Fruit fly (Drosophila melanogaster) whole organism, embryonic: ENCODE data around the gene CG46467.
A peak's percentile ranks its signal among the peaks of the same experiment; 100 is the strongest.

ENCODE experiments used
- Asciz ChIP-seq: fragments of 200-800 bp; sonication (Bioruptor generic); optimal IDR thresholded peaks from 2 replicates; lab custom pipeline; 2017; ENCODE audit warnings: missing biosample characterization, mild to moderate bottlenecking, missing genetic modification characterization, missing genetic modification reagents
- Atf-2 ChIP-seq: fragments of 200-800 bp; sonication (Bioruptor generic); optimal IDR thresholded peaks from 2 replicates; lab custom pipeline; 2016; ENCODE audit warnings: missing biosample characterization, missing genetic modification characterization
- Bgb ChIP-seq: fragments of 200-800 bp; sonication (Bioruptor generic); IDR thresholded peaks from 2 replicates; pipeline ENCODE4 v1.3.6; 2022; ENCODE audit warnings: missing biosample characterization, missing genetic modification characterization; ENCODE audit not compliant: partially characterized antibody
- Blimp-1 ChIP-seq: fragments of 200-800 bp; sonication (Bioruptor generic); optimal IDR thresholded peaks from 3 replicates; lab custom pipeline; 2018; ENCODE audit warnings: missing biosample characterization, missing genetic modification characterization, mild to moderate bottlenecking, moderate library complexity, missing genetic modification reagents
- CG10267 ChIP-seq: fragments of 200-800 bp; sonication (Bioruptor generic); optimal IDR thresholded peaks from 2 replicates; lab custom pipeline; 2018; ENCODE audit warnings: missing biosample characterization, mild to moderate bottlenecking, missing genetic modification characterization, moderate library complexity
- CG10462 ChIP-seq: fragments of 200-800 bp; sonication (Bioruptor generic); optimal IDR thresholded peaks from 2 replicates; lab custom pipeline; 2016; ENCODE audit warnings: missing biosample characterization, missing genetic modification characterization
- CG10543 ChIP-seq: fragments of 200-800 bp; sonication (Bioruptor generic); optimal IDR thresholded peaks from 3 replicates; lab custom pipeline; 2017; ENCODE audit warnings: missing biosample characterization, mild to moderate bottlenecking, missing genetic modification characterization, moderate library complexity
- CG10654 ChIP-seq: fragments of 200-800 bp; sonication (Bioruptor generic); optimal IDR thresholded peaks from 2 replicates; lab custom pipeline; 2016; ENCODE audit warnings: missing biosample characterization, missing genetic modification characterization
- CG10959 ChIP-seq: fragments of 200-800 bp; sonication (Bioruptor generic); IDR thresholded peaks from 2 replicates; pipeline ENCODE4 v1.3.6; 2022; ENCODE audit warnings: missing biosample characterization, missing genetic modification characterization
- CG13296 ChIP-seq: fragments of 200-800 bp; sonication (Bioruptor generic); optimal IDR thresholded peaks from 3 replicates; lab custom pipeline; 2018; ENCODE audit warnings: missing biosample characterization, mild to moderate bottlenecking, missing genetic modification characterization
- CG14667 ChIP-seq: fragments of 200-800 bp; sonication (Bioruptor generic); IDR thresholded peaks from 2 replicates; pipeline ENCODE4 v1.3.6; 2022; ENCODE audit warnings: missing biosample characterization, missing genetic modification characterization
- CG1647 ChIP-seq: fragments of 200-800 bp; sonication (Bioruptor generic); optimal IDR thresholded peaks from 3 replicates; lab custom pipeline; 2016; ENCODE audit warnings: missing biosample characterization, missing genetic modification characterization
- CG17328 ChIP-seq: fragments of 200-800 bp; sonication (Bioruptor generic); IDR thresholded peaks from 2 replicates; pipeline ENCODE4 v1.3.6; 2022; ENCODE audit warnings: missing biosample characterization, missing genetic modification characterization
- CG17385 ChIP-seq: fragments of 200-800 bp; sonication (Bioruptor generic); optimal IDR thresholded peaks from 3 replicates; lab custom pipeline; 2018; ENCODE audit warnings: missing biosample characterization, mild to moderate bottlenecking, missing genetic modification characterization
- CG17802 ChIP-seq: fragments of 200-800 bp; sonication (Bioruptor generic); optimal IDR thresholded peaks from 2 replicates; lab custom pipeline; 2018; ENCODE audit warnings: missing biosample characterization, mild to moderate bottlenecking, missing genetic modification characterization, moderate library complexity
- CG18619 ChIP-seq: fragments of 200-800 bp; sonication (Bioruptor generic); optimal IDR thresholded peaks from 3 replicates; lab custom pipeline; 2017; ENCODE audit warnings: missing biosample characterization, mild to moderate bottlenecking, missing genetic modification characterization
- CG2199 ChIP-seq: fragments of 200-800 bp; sonication (Bioruptor generic); IDR thresholded peaks from 3 replicates; pipeline ENCODE4 v1.3.6; 2022; ENCODE audit warnings: missing biosample characterization, missing genetic modification characterization
- CG2889 ChIP-seq: fragments of 200-800 bp; sonication (Bioruptor generic); IDR thresholded peaks from 3 replicates; pipeline ENCODE4 v1.3.6; 2022; ENCODE audit warnings: missing biosample characterization, missing genetic modification characterization
- CG31224 ChIP-seq: fragments of 200-800 bp; sonication (Bioruptor generic); IDR thresholded peaks from 2 replicates; pipeline ENCODE4 v1.3.6; 2022; ENCODE audit warnings: missing biosample characterization, missing genetic modification characterization
- CG33557 ChIP-seq: fragments of 200-800 bp; sonication (Bioruptor generic); optimal IDR thresholded peaks from 2 replicates; lab custom pipeline; 2019; ENCODE audit warnings: missing biosample characterization, mild to moderate bottlenecking, missing genetic modification characterization, moderate library complexity
- CG3407 ChIP-seq: fragments of 200-800 bp; sonication (Bioruptor generic); optimal IDR thresholded peaks from 2 replicates; lab custom pipeline; 2018; ENCODE audit warnings: missing biosample characterization, mild to moderate bottlenecking, missing genetic modification characterization
- CG4730 ChIP-seq: fragments of 200-800 bp; sonication (Bioruptor generic); IDR thresholded peaks from 2 replicates; pipeline ENCODE4 v1.3.6; 2022; ENCODE audit warnings: missing biosample characterization, missing genetic modification characterization
- CG8765 ChIP-seq: fragments of 200-800 bp; sonication (Bioruptor generic); IDR thresholded peaks from 2 replicates; pipeline ENCODE4 v1.3.6; 2022; ENCODE audit warnings: missing biosample characterization, missing genetic modification characterization
- CG9797 ChIP-seq: fragments of 200-800 bp; sonication (Bioruptor generic); optimal IDR thresholded peaks from 3 replicates; lab custom pipeline; 2018; ENCODE audit warnings: missing biosample characterization, mild to moderate bottlenecking, missing genetic modification characterization
- Fer1 ChIP-seq: fragments of 200-800 bp; sonication (Bioruptor generic); optimal IDR thresholded peaks from 2 replicates; lab custom pipeline; 2017; ENCODE audit warnings: missing biosample characterization, mild to moderate bottlenecking, missing genetic modification characterization
- H2.0 ChIP-seq: fragments of 200-800 bp; sonication (Bioruptor generic); IDR thresholded peaks from 2 replicates; pipeline ENCODE4 v1.3.6; 2022; ENCODE audit warnings: missing biosample characterization, missing genetic modification characterization
- HmgD ChIP-seq: fragments of 200-800 bp; sonication (Bioruptor generic); optimal IDR thresholded peaks from 3 replicates; lab custom pipeline; 2016; ENCODE audit warnings: missing biosample characterization, missing genetic modification characterization
- Lhr ChIP-seq: fragments of 200-800 bp; sonication (Bioruptor generic); optimal IDR thresholded peaks from 3 replicates; lab custom pipeline; 2017; ENCODE audit warnings: mild to moderate bottlenecking, missing biosample characterization, missing genetic modification reagents, missing genetic modification characterization
- MESR4 ChIP-seq: fragments of 200-800 bp; sonication (Bioruptor generic); optimal IDR thresholded peaks from 2 replicates; lab custom pipeline; 2018; ENCODE audit warnings: missing biosample characterization, mild to moderate bottlenecking, missing genetic modification characterization, moderate library complexity
- Mad ChIP-seq: fragments of 200-800 bp; sonication (Bioruptor generic); optimal IDR thresholded peaks from 2 replicates; lab custom pipeline; 2016; ENCODE audit warnings: missing biosample characterization, missing genetic modification characterization
- Optix ChIP-seq: fragments of 200-800 bp; sonication (Bioruptor generic); IDR thresholded peaks from 3 replicates; pipeline ENCODE4 v1.3.6; 2022; ENCODE audit warnings: missing biosample characterization, missing genetic modification characterization
- PHDP ChIP-seq: fragments of 200-800 bp; sonication (Bioruptor generic); optimal IDR thresholded peaks from 3 replicates; lab custom pipeline; 2018; ENCODE audit warnings: missing biosample characterization, mild to moderate bottlenecking, missing genetic modification characterization, moderate library complexity
- Pdp1 ChIP-seq, 2 experiments: fragments of 200-800 bp; sonication (Bioruptor generic); optimal IDR thresholded peaks; 3 replicates each; lab custom pipeline; 2016; ENCODE audit warnings: missing biosample characterization in 2 of 2, missing genetic modification characterization in 2 of 2, mild to moderate bottlenecking in 1 of 2, moderate library complexity in 1 of 2
- Ptx1 ChIP-seq: fragments of 200-800 bp; sonication (Bioruptor generic); IDR thresholded peaks from 2 replicates; pipeline ENCODE4 v1.3.6; 2022; ENCODE audit warnings: missing biosample characterization, missing genetic modification characterization
- Rfx ChIP-seq: fragments of 200-800 bp; sonication (Bioruptor generic); IDR thresholded peaks from 2 replicates; pipeline ENCODE4 v1.3.6; 2022; ENCODE audit warnings: missing biosample characterization, missing genetic modification characterization
- Six4 ChIP-seq: fragments of 200-800 bp; sonication (Bioruptor generic); optimal IDR thresholded peaks from 2 replicates; lab custom pipeline; 2016; ENCODE audit warnings: missing biosample characterization, missing genetic modification characterization
- ara ChIP-seq: fragments of 200-800 bp; sonication (Bioruptor generic); IDR thresholded peaks from 2 replicates; pipeline ENCODE4 v1.3.6; 2022; ENCODE audit warnings: missing biosample characterization, missing genetic modification characterization
- chm ChIP-seq: fragments of 200-800 bp; sonication (Bioruptor generic); IDR thresholded peaks from 2 replicates; pipeline ENCODE4 v1.3.6; 2022; ENCODE audit warnings: missing biosample characterization, missing genetic modification characterization
- ewg ChIP-seq: fragments of 200-800 bp; sonication (Bioruptor generic); optimal IDR thresholded peaks from 3 replicates; lab custom pipeline; 2017; ENCODE audit warnings: mild to moderate bottlenecking, missing biosample characterization, missing genetic modification reagents, missing genetic modification characterization
- grn ChIP-seq: fragments of 200-800 bp; sonication (Bioruptor generic); optimal IDR thresholded peaks from 3 replicates; lab custom pipeline; 2017; ENCODE audit warnings: missing biosample characterization, missing genetic modification characterization
- hbn ChIP-seq: fragments of 200-800 bp; sonication (Bioruptor generic); IDR thresholded peaks from 2 replicates; pipeline ENCODE4 v1.3.6; 2022; ENCODE audit warnings: missing biosample characterization, missing genetic modification characterization; ENCODE audit not compliant: partially characterized antibody
- mirr ChIP-seq: fragments of 200-800 bp; sonication (Bioruptor generic); optimal IDR thresholded peaks from 3 replicates; lab custom pipeline; 2018; ENCODE audit warnings: missing biosample characterization, mild to moderate bottlenecking, missing genetic modification characterization
- pb ChIP-seq: fragments of 200-800 bp; sonication (Bioruptor generic); optimal IDR thresholded peaks from 3 replicates; lab custom pipeline; 2016; ENCODE audit warnings: missing biosample characterization, missing genetic modification characterization
- prd ChIP-seq, 3 experiments: fragments of >200 bp in 2 of 3; fragments of 200-800 bp in 1 of 3; sonication (Bioruptor generic) in 1 of 3; optimal IDR thresholded peaks in 2 of 3; IDR thresholded peaks in 1 of 3; 2 replicates in 2 of 3; 3 replicates in 1 of 3; pipeline versions ENCODE4 v1.3.6 to Lab custom; 2017 to 2022; ENCODE audit warnings: missing biosample characterization in 1 of 3, missing genetic modification characterization in 1 of 3
- repo ChIP-seq: fragments of 200-800 bp; sonication (Bioruptor generic); optimal IDR thresholded peaks from 2 replicates; lab custom pipeline; 2016; ENCODE audit warnings: missing biosample characterization, missing genetic modification characterization
- run ChIP-seq: fragments of 200-800 bp; sonication (Bioruptor generic); optimal IDR thresholded peaks from 3 replicates; lab custom pipeline; 2018; ENCODE audit warnings: missing biosample characterization, mild to moderate bottlenecking, missing genetic modification characterization
- seq ChIP-seq: fragments of 200-800 bp; sonication (Bioruptor generic); IDR thresholded peaks from 2 replicates; pipeline ENCODE4 v1.3.6; 2022; ENCODE audit warnings: missing biosample characterization, missing genetic modification characterization
- sob ChIP-seq: fragments of 200-800 bp; sonication (Bioruptor generic); IDR thresholded peaks from 2 replicates; pipeline ENCODE4 v1.3.6; 2022; ENCODE audit warnings: missing biosample characterization, missing genetic modification characterization

Gene CG46467

DNA sequence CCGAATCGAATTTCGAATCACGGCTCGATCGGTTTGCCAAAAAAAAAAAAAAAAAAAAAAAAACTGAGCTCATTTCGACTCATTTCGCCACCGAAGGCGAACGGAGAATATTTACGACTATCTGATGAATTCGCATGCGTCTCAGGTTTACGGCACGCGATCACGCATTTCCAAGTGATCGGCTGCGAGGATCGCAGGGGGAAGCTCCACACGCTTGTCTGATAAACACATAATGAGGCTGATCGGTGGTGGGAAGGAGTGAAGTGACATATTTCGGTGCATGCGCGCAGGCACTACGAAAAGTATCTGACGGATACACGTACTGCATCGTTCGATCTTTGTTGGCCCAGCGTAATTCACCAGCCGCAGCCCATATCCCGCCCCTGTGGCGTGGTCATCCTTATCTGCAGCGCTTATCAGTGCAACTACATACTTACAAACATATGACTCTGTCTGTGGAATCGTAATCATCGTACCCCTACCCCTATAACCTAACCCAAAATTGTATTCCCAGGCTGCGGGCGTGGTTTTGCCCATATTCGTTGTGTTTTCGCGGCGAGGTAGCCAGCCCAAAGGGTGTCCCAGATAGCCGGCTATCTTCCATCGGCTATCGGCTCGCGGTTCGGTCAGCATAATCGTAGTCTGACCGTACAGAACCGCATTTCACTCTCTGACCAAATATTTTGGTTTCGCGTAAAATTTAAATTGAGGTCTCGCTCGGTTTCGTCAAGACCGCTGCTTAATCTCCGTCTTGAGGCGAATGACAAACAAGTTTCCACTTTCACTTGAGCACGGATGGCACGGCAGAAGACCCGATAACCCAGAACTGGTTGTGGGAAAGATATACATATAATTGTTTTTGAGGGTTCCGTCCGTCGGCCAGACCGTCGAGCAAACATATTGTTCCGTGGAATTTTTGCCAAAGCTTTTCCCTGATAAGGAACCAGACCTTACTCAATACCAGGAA lies 52.7 kb downstream of the CG46467 start (continued):
- TF ChIP-seq MESR4 (GFP tag; lab: Kevin White, UChicago) (no peak), CG3407 (GFP tag; lab: Kevin White, UChicago) (no peak), repo (GFP tag; lab: Kevin White, UChicago) (no peak), CG8765 (GFP tag; lab: Robert Waterston, UW) (no peak), CG2889 (GFP tag; lab: Robert Waterston, UW) (no peak), ewg (GFP tag; lab: Kevin White, UChicago) (no peak), Bgb (GFP tag; lab: Robert Waterston, UW) (no peak), ara (GFP tag; lab: Robert Waterston, UW) (no peak), Atf-2 (GFP tag; lab: Kevin White, UChicago) (no peak), H2.0 (GFP tag; lab: Robert Waterston, UW) (no peak), run (no peak), CG18619 (GFP tag; lab: Kevin White, UChicago) (no peak), seq (no peak), CG13296 (GFP tag; lab: Kevin White, UChicago) (no peak), Pdp1 (GFP tag; optimal IDR thresholded peaks at IDR 0.05; lab: Kevin White, UChicago) (peak in 1 of 2 experiments; percentile 17), Ptx1 (GFP tag; lab: Robert Waterston, UW) (no peak), Asciz (GFP tag; lab: Kevin White, UChicago) (no peak), CG10462 (no peak), Rfx (GFP tag; lab: Robert Waterston, UW) (0 out of 2 replicates have a peak, but pooled peaks have one; percentile 18), chm (GFP tag; lab: Robert Waterston, UW) (0 out of 2 replicates have a peak, but pooled peaks have one; percentile 39), hbn (GFP tag; lab: Robert Waterston, UW) (no peak), CG9797 (GFP tag; lab: Kevin White, UChicago) (no peak), Optix (no peak), CG10959 (GFP tag; lab: Robert Waterston, UW) (no peak), CG14667 (no peak), Fer1 (GFP tag; lab: Kevin White, UChicago) (no peak), sob (GFP tag; lab: Robert Waterston, UW) (no peak), CG31224 (GFP tag; lab: Robert Waterston, UW) (no peak), PHDP (tag; lab: Kevin White, UChicago) (no peak), CG33557 (GFP tag; lab: Kevin White, UChicago) (no peak), Six4 (no peak), Blimp-1 (GFP tag; lab: Kevin White, UChicago) (peak; percentile 83), Mad (GFP tag; lab: Kevin White, UChicago) (no peak), Lhr (GFP tag; lab: Kevin White, UChicago) (no peak), pb (GFP tag; lab: Kevin White, UChicago) (no peak), prd (optimal IDR thresholded peaks at IDR 0.05; lab: Kevin White, UChicago) (no peak), prd (GFP tag; IDR thresholded peaks at IDR 0.05; lab: Robert Waterston, UW) (no peak), HmgD (no peak), CG10654 (GFP tag; lab: Kevin White, UChicago) (no peak), CG10543 (GFP tag; lab: Kevin White, UChicago) (no peak), CG10267 (tag; lab: Kevin White, UChicago) (no peak), CG17385 (no peak), grn (GFP tag; lab: Kevin White, UChicago) (peak; percentile 73), CG17328 (no peak), CG4730 (GFP tag; lab: Robert Waterston, UW) (no peak), CG2199 (GFP tag; lab: Robert Waterston, UW) (0 out of 3 replicates have a peak, but pooled peaks have one; percentile 68), CG17802 (tag; lab: Kevin White, UChicago) (no peak), mirr (GFP tag; lab: Kevin White, UChicago) (peak; percentile 21), CG1647 (GFP tag; lab: Kevin White, UChicago) (no peak)
